Fruit fly (Drosophila melanogaster) whole organism: Measurements from ENCODE around the gene CG33120.
A peak's percentile ranks its signal among the peaks of the same experiment; 100 is the strongest.

Experiments used
- CG8478 ChIP-seq: fragments of >200 bp; optimal IDR thresholded peaks from 2 replicates; lab custom pipeline; 2018; ENCODE audit warnings: inconsistent platforms
- Dll ChIP-seq: fragments of >200 bp; optimal IDR thresholded peaks from 2 replicates; lab custom pipeline; 2017
- EcR ChIP-seq, 2 experiments: fragments of >200 bp; optimal IDR thresholded peaks; 2 replicates each; lab custom pipeline; 2017; ENCODE audit warnings: missing biosample characterization in 2 of 2, missing genetic modification characterization in 2 of 2, missing genetic modification reagents in 2 of 2
- pan ChIP-seq: fragments of >200 bp; optimal IDR thresholded peaks from 2 replicates; lab custom pipeline; 2017
- psq ChIP-seq: fragments of >200 bp; optimal IDR thresholded peaks from 2 replicates; lab custom pipeline; 2017
- usp ChIP-seq: fragments of >200 bp; optimal IDR thresholded peaks from 2 replicates; lab custom pipeline; 2017; ENCODE audit warnings: missing biosample characterization, missing genetic modification characterization, mixed read lengths

The CG33120 gene

DNA sequence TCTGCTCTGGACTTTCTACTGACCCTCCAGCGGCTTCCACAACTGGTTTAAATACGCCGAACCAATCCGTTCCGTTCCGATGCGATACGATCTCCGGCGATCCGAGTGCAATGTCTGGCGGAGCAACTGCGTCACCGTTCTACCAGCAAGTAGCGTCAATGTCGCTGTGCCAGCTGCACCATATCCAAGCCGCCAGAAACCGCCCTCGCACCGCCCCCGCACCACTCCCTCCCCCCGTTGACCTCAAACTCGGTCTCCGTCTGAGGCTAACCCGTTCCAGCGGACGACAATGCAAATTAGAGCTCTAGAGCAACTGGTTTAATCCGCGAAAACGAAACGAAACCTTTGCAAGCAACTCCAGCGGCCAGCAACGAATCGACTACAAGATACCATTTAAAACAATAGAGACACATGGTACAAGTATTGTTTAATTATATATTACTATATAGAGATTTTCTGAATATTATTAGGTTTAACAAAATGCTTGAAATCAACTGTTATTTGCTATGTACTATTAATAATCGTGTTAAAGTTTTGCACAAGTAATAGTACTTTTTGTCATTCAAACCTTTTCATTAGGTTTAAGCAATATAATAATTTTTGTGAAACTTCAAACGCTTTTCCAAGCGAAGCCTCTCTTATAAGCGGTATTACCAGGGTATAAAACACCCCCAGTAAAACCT is 33.3 kb downstream of the CG33120 start, which contains the start of the genes CG10570 and CG42502:
TSS of gene CG10570 (minus strand) at position 293 of the 683 bp plus-strand sequence.
TSS of gene CG42502 (minus strand) at position 293 of the 683 bp plus-strand sequence.
- TF ChIP-seq pan (lab: Kevin White, UChicago) = peak; percentile 73
- no peak for TF ChIP-seq usp (GFP tag; lab: Kevin White, UChicago)

DNA sequence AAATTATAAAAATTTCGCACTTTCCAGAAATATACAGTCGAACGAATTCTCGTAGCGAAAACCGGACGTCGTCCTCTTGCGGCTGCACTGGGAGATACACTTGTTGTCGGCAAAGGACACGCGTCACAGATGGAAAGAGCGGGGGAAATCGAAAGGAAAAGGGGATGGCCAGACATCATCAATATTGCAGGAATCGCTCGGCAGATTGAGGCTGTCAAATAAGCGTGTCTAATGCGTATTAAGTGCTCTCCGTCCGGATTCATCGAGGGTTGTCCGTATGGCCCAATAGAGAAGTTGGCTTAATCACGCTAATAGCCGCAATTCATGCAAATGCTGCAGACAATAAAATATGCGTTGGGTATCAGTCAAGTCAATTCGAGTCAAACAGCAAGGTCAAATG is 34.9 kb downstream of the CG33120 start:
- TF ChIP-seq EcR (GFP tag; optimal IDR thresholded peaks at IDR 0.05; lab: Kevin White, UChicago) = no peak
- TF ChIP-seq Dll = no peak
- TF ChIP-seq CG8478 = no peak
- TF ChIP-seq psq (lab: Kevin White, UChicago) = no peak
- no peak for TF ChIP-seq usp (GFP tag; lab: Kevin White, UChicago)
- no peak for TF ChIP-seq pan (lab: Kevin White, UChicago)

dm6 chr2L:18808754-18809329 is 35.5 kb downstream of the CG33120 start:
- TF ChIP-seq psq (lab: Kevin White, UChicago) (no peak), pan (lab: Kevin White, UChicago) (no peak), Dll (no peak), CG8478 (no peak), EcR (GFP tag; optimal IDR thresholded peaks at IDR 0.05; lab: Kevin White, UChicago) (no peak), usp (GFP tag; lab: Kevin White, UChicago) (no peak)

DNA sequence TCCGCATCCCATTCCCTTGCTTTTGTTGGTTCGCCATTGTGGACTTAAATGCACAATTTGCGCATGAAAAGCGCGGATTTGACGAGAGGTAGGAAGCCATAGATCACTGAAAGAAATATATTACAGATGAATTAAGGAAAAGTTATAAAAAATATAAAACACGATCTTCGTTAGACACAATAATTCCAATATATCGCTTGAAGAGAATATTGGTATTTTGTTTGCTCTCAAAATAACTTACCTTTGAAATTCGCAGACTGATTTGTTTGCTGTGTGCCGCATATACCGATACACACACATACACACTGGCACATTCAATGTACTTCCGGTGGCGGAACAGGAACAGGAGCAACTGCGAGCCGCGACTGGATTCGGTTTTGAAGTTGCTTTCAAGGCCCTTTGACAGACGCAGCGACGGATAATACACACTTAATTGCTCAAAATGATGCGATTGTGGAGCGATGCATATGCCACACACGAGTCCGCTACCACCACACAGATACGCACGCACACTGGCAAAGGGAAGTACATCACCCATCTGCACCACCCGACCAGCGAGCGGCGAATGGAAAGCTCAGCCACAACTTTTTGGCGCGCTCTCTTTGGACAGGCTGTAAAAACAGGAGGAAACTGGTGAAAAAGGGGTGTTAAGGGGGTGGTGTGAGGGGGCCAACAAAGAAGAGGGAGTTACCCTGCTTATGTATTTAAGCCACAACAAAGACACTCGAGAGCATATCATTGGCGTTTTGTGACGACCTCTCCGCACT is 38.6 kb downstream of the CG33120 start:
- no peak for TF ChIP-seq pan (lab: Kevin White, UChicago)

- TF ChIP-seq EcR (GFP tag; optimal IDR thresholded peaks at IDR 0.05; lab: Kevin White, UChicago) (no peak), CG8478 (no peak), pan (lab: Kevin White, UChicago) (no peak), Dll (no peak), psq (lab: Kevin White, UChicago) (no peak), usp (GFP tag; lab: Kevin White, UChicago) (no peak)
These were observed 39.1 kb downstream of the CG33120 start, which contains the start of gene CG43814 for dm6 chr2L:18805247-18805636. TSS of gene CG43814 (minus strand) at chr2L:18805347.

DNA sequence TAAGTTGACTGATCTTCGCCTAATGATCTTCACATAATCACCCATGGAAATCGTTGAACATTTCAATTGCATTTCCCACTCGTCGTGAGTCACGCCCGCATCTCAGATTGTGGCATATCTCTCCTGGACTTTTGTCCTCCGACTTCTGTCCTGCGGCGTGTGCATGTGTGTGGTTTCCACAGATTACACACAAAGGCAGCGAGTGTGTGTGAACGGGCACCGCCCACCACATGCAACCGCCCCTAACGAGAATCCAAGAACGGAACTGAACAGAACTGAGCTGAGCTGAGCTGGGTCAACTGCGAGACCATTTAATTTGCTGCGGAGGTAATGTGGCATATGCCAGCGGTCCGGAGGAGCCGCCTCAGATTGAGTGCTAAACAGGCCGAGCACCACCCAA is 42.7 kb downstream of the CG33120 start:
- TF ChIP-seq CG8478 (no peak), Dll (no peak), pan (lab: Kevin White, UChicago) (no peak), psq (lab: Kevin White, UChicago) (no peak), EcR (GFP tag; optimal IDR thresholded peaks at IDR 0.05; lab: Kevin White, UChicago) (no peak), usp (GFP tag; lab: Kevin White, UChicago) (no peak)

- TF ChIP-seq EcR (GFP tag; optimal IDR thresholded peaks at IDR 0.05; lab: Kevin White, UChicago) = no peak
- TF ChIP-seq Dll = no peak
- TF ChIP-seq psq (lab: Kevin White, UChicago) = no peak
- TF ChIP-seq pan (lab: Kevin White, UChicago) = no peak
- no peak for TF ChIP-seq usp (GFP tag; lab: Kevin White, UChicago)
- no peak for TF ChIP-seq CG8478
These were observed 47.9 kb downstream of the CG33120 start for dm6 chr2L:18796446-18796845.

DNA sequence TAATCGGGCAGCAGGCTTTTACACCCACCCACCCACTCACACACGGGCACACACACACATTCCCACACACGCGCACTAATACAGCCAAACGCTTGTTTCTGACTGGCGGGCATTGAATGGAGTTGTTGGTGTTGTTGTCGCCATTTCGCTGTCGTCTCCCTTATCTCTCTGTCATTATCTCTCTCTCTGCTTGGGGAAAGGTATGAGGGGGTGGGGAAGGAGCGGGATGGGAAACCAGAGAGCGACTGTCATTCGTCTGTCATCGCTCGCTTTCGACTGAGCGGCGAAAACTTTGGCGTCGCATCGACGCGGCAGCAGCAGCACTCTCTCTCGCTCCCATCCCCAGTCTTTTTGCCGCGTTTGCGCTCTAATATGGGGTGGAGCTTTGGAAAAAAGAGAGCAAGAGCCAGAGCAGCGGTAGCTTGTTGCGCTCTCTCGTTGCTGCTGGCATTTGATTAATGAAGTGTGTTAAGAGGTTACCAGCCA is 48.4 kb downstream of the CG33120 start:
- peak; percentile 87 for TF ChIP-seq Dll
- TF ChIP-seq pan (lab: Kevin White, UChicago) = no peak

dm6 chr2L:18793243-18793642 is 51.1 kb downstream of the CG33120 start:
- TF ChIP-seq CG8478 = no peak
- no peak for TF ChIP-seq psq (lab: Kevin White, UChicago)
- TF ChIP-seq usp (GFP tag; lab: Kevin White, UChicago) = no peak
- no peak for TF ChIP-seq Dll
- TF ChIP-seq pan (lab: Kevin White, UChicago) = no peak
- no peak for TF ChIP-seq EcR (GFP tag; optimal IDR thresholded peaks at IDR 0.05; lab: Kevin White, UChicago)

- no peak for TF ChIP-seq Dll
- no peak for TF ChIP-seq usp (GFP tag; lab: Kevin White, UChicago)
These were observed 51.6 kb downstream of the CG33120 start, which contains the start of gene ham for dm6 chr2L:18792806-18793205. TSS of gene ham (minus strand) at chr2L:18792906.
